Fruit fly (Drosophila melanogaster): Measurements from ENCODE around the gene CG12991.

The CG12991 gene

DNA sequence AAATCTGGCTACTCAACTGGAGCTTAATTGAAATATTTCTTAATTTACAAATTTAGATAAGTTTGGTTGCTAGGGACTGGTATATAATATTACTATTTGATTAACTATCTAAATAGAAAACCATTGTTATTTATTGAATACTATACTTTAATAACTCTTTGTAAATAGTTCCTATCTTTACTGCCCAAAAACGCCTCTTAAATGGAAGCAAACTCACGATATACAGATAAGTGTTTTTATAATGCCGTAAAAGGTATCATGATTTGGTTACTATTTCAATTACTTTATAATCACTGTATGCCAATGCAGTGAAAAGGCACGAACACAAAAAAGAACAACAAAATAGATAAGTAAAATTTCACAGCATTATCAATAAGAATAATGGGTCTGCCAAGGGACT is 46.2 kb downstream of the CG12991 start:
- TF ChIP-seq Myc (optimal IDR thresholded peaks at IDR 0.05) (peak; percentile 52), sv (GFP tag; optimal IDR thresholded peaks at IDR 0.05) (no peak)

dm6 chrX:17627090-17627992 is 47.7 kb downstream of the CG12991 start, which contains the start of gene stas:
TSS of gene stas (minus strand) at chrX:17627895.
- peak; percentile 38 for TF ChIP-seq Sp1 (GFP tag; optimal IDR thresholded peaks at IDR 0.05)
- TF ChIP-seq Hr83 (GFP tag; optimal IDR thresholded peaks at IDR 0.05; ENCODE audit: poor library complexity, severe bottlenecking) = peak; percentile 6
- TF ChIP-seq Hr78 (GFP tag; optimal IDR thresholded peaks at IDR 0.05) = no peak
- TF ChIP-seq pan (optimal IDR thresholded peaks at IDR 0.05) = no peak
- no peak for TF ChIP-seq Myc (optimal IDR thresholded peaks at IDR 0.05)
- no peak for TF ChIP-seq GATAd (GFP tag; optimal IDR thresholded peaks at IDR 0.05)
- TF ChIP-seq foxo (GFP tag; optimal IDR thresholded peaks at IDR 0.05) = peak in 1 of 2 experiments; percentile 5
- no peak for TF ChIP-seq Vsx2 (GFP tag; optimal IDR thresholded peaks at IDR 0.05; ENCODE audit: partially characterized antibody)
- TF ChIP-seq brk (GFP tag; optimal IDR thresholded peaks at IDR 0.05) = peak; percentile 50
- TF ChIP-seq OdsH (GFP tag; optimal IDR thresholded peaks at IDR 0.05) = peak; percentile 7
- no peak for TF ChIP-seq Mio (GFP tag; optimal IDR thresholded peaks at IDR 0.05)
- no peak for TF ChIP-seq tai (GFP tag; optimal IDR thresholded peaks at IDR 0.05)
- TF ChIP-seq dsf (GFP tag; optimal IDR thresholded peaks at IDR 0.05; ENCODE audit: borderline replicate concordance) = no peak
- TF ChIP-seq CG9705 (GFP tag; optimal IDR thresholded peaks at IDR 0.05) = peak; percentile 23
- TF ChIP-seq usp (GFP tag; optimal IDR thresholded peaks at IDR 0.05) = no peak
- TF ChIP-seq N (GFP tag; optimal IDR thresholded peaks at IDR 0.05) = no peak
- no peak for TF ChIP-seq lola (GFP tag; optimal IDR thresholded peaks at IDR 0.05)
- no peak for TF ChIP-seq CG32264 (GFP tag; optimal IDR thresholded peaks at IDR 0.05)
- peak; percentile 20 for TF ChIP-seq br (GFP tag; optimal IDR thresholded peaks at IDR 0.05)
- peak; percentile 37 for TF ChIP-seq fru (GFP tag; optimal IDR thresholded peaks at IDR 0.05)
- TF ChIP-seq h (GFP tag; optimal IDR thresholded peaks at IDR 0.05) = peak; percentile 37
- no peak for TF ChIP-seq Dif (GFP tag; optimal IDR thresholded peaks at IDR 0.05; ENCODE audit: partially characterized antibody)
- TF ChIP-seq HLH106 (tag; optimal IDR thresholded peaks at IDR 0.05) = peak; percentile 9
- TF ChIP-seq rgr (GFP tag; optimal IDR thresholded peaks at IDR 0.05) = peak; percentile 16
- TF ChIP-seq dl (GFP tag; optimal IDR thresholded peaks at IDR 0.05; ENCODE audit: insufficient read depth in 1 of 2, partially characterized antibody in 2 of 2) = no peak
- no peak for TF ChIP-seq jim (GFP tag; optimal IDR thresholded peaks at IDR 0.05)
- TF ChIP-seq Jra (GFP tag; optimal IDR thresholded peaks at IDR 0.05) = no peak
- no peak for TF ChIP-seq woc (GFP tag; optimal IDR thresholded peaks at IDR 0.05)
- TF ChIP-seq ey (GFP tag; optimal IDR thresholded peaks at IDR 0.05) = no peak
- TF ChIP-seq Abd-B (GFP tag; optimal IDR thresholded peaks at IDR 0.05) = no peak
- no peak for TF ChIP-seq dmrt93B (GFP tag; optimal IDR thresholded peaks at IDR 0.05)
- peak; percentile 17 for TF ChIP-seq sv (GFP tag; optimal IDR thresholded peaks at IDR 0.05)
- peak; percentile 12 for TF ChIP-seq psq (GFP tag; optimal IDR thresholded peaks at IDR 0.05)
- peak; percentile 21 for TF ChIP-seq Hnf4 (GFP tag; optimal IDR thresholded peaks at IDR 0.05)
- TF ChIP-seq sage (GFP tag; optimal IDR thresholded peaks at IDR 0.05) = no peak
- TF ChIP-seq Rel (GFP tag; optimal IDR thresholded peaks at IDR 0.05) = peak; percentile 15
- TF ChIP-seq Rel (tag; optimal IDR thresholded peaks at IDR 0.05) = peak; percentile 35
- no peak for TF ChIP-seq Dfd (GFP tag; optimal IDR thresholded peaks at IDR 0.05)
- TF ChIP-seq CrebA (GFP tag; optimal IDR thresholded peaks at IDR 0.05; ENCODE audit: borderline replicate concordance) = no peak

Measured in whole organism, wandering third instar larva.